Worm (Caenorhabditis elegans) whole organism, midembryonic: ENCODE data around the gene piit-1.

Experiments used
- cog-1 ChIP-seq: sonication (generic microtip); optimal IDR thresholded peaks from 2 replicates; lab custom pipeline; 2016; ENCODE audit warnings: missing genetic modification characterization, missing compliant biosample characterization
- flt-1 ChIP-seq: fragments of 200-800 bp; sonication (Bioruptor generic); IDR thresholded peaks from 2 replicates; pipeline ENCODE4 v1.3.6; 2022; ENCODE audit warnings: missing genetic modification characterization, missing compliant biosample characterization
- ref-1 ChIP-seq: fragments of 200-800 bp; sonication (Bioruptor generic); conservative IDR thresholded peaks from 2 replicates; pipeline ENCODE4 v1.3.6; 2022; ENCODE audit warnings: missing genetic modification reagents, missing genetic modification characterization, missing compliant biosample characterization
- tab-1 ChIP-seq: fragments of 200-800 bp; sonication (Bioruptor generic); IDR thresholded peaks from 2 replicates; pipeline ENCODE4 v1.3.6; 2022; ENCODE audit warnings: missing genetic modification characterization, missing compliant biosample characterization
- ztf-29 ChIP-seq: fragments of 200-800 bp; sonication (Bioruptor generic); IDR thresholded peaks from 2 replicates; pipeline ENCODE4 v1.3.6; 2022; ENCODE audit warnings: missing genetic modification reagents, missing genetic modification characterization, missing compliant biosample characterization

ce11 chrV:11624954-11625353 is 15.0 kb upstream of the piit-1 start:
- TF ChIP-seq cog-1 (no peak), ztf-29 (GFP tag; lab: Robert Waterston, UW) (no peak), tab-1 (GFP tag; lab: Robert Waterston, UW) (no peak), ref-1 (GFP tag; lab: Robert Waterston, UW) (no peak), flt-1 (no peak)
